Worm (Caenorhabditis elegans) whole organism, dauer: ENCODE measurements around the gene tag-266.
"Not testable (repeated sequence)": the region's sequence is repeated elsewhere in the genome, so short reads cannot be mapped to it uniquely, and the experiment has no call there.

ENCODE experiments used
- unc-62 ChIP-seq: sonication (generic microtip); optimal IDR thresholded peaks from 2 replicates; lab custom pipeline; 2017; ENCODE audit warnings: missing biosample characterization, missing genetic modification reagents, missing genetic modification characterization

Gene tag-266

ce11 chrIII:640198-640803 lies at the start of gene tag-266, which contains the start of gene tag-267:
TSS of gene tag-266 (minus strand) at chrIII:640226.
TSS of gene tag-267 (plus strand) at chrIII:640790.
- no peak for TF ChIP-seq unc-62 (GFP tag; lab: Kevin White, UChicago)

- not testable (repeated sequence) for TF ChIP-seq unc-62 (GFP tag; lab: Kevin White, UChicago)
Measured at ce11 chrIII:688869-689268, 48.8 kb upstream of the tag-266 start, which contains the start of gene elf-1. TSS of gene elf-1 (plus strand) at chrIII:689169.

- no peak for TF ChIP-seq unc-62 (GFP tag; lab: Kevin White, UChicago)
Measured at ce11 chrIII:688083-688482, 48.1 kb upstream of the tag-266 start.

ce11 chrIII:683318-683717 lies 43.3 kb upstream of the tag-266 start, which contains the start of gene W02B3.4:
TSS of gene W02B3.4 (minus strand) at chrIII:683418.
- TF ChIP-seq unc-62 (GFP tag; lab: Kevin White, UChicago) = no peak

- TF ChIP-seq unc-62 (GFP tag; lab: Kevin White, UChicago) = no peak
Measured at ce11 chrIII:675822-676221, 35.8 kb upstream of the tag-266 start, which contains the start of gene grk-2. TSS of gene grk-2 (plus strand) at chrIII:676122.

ce11 chrIII:675413-675812 lies 35.4 kb upstream of the tag-266 start:
- no peak for TF ChIP-seq unc-62 (GFP tag; lab: Kevin White, UChicago)

- no peak for TF ChIP-seq unc-62 (GFP tag; lab: Kevin White, UChicago)
Measured at ce11 chrIII:670994-671393, 31.0 kb upstream of the tag-266 start.

ce11 chrIII:668303-668893 lies 28.4 kb upstream of the tag-266 start, which contains the start of gene W02B3.3:
TSS of gene W02B3.3 (minus strand) at chrIII:668433.
- no peak for TF ChIP-seq unc-62 (GFP tag; lab: Kevin White, UChicago)

ce11 chrIII:665173-665757 lies 25.2 kb upstream of the tag-266 start, which contains the start of gene C09F5.3:
TSS of gene C09F5.3 (minus strand) at chrIII:665266.
- no peak for TF ChIP-seq unc-62 (GFP tag; lab: Kevin White, UChicago)

ce11 chrIII:658357-658756 lies 18.3 kb upstream of the tag-266 start, which contains the start of gene C09F5.1:
TSS of gene C09F5.1 (plus strand) at chrIII:658709.
- no peak for TF ChIP-seq unc-62 (GFP tag; lab: Kevin White, UChicago)

ce11 chrIII:657241-657640 lies 17.2 kb upstream of the tag-266 start:
- no peak for TF ChIP-seq unc-62 (GFP tag; lab: Kevin White, UChicago)

- TF ChIP-seq unc-62 (GFP tag; lab: Kevin White, UChicago) = no peak
Measured at ce11 chrIII:656660-657059, 16.6 kb upstream of the tag-266 start.

- no peak for TF ChIP-seq unc-62 (GFP tag; lab: Kevin White, UChicago)
Measured at ce11 chrIII:654365-654764, 14.3 kb upstream of the tag-266 start.

ce11 chrIII:651587-651986 lies 11.6 kb upstream of the tag-266 start:
- TF ChIP-seq unc-62 (GFP tag; lab: Kevin White, UChicago) = no peak

- no peak for TF ChIP-seq unc-62 (GFP tag; lab: Kevin White, UChicago)
Measured at ce11 chrIII:650539-650938, 10.5 kb upstream of the tag-266 start.

ce11 chrIII:649935-650334 lies 9.9 kb upstream of the tag-266 start:
- TF ChIP-seq unc-62 (GFP tag; lab: Kevin White, UChicago) = no peak
